Fruit fly (Drosophila melanogaster) whole organism, wandering third instar larva: ENCODE measurements around the gene Jon66Cii.

ENCODE experiments used
- Abd-B ChIP-seq: fragments of >200 bp; optimal IDR thresholded peaks from 2 replicates; lab custom pipeline; 2017; ENCODE audit warnings: missing biosample characterization, missing genetic modification characterization
- CG9705 ChIP-seq: fragments of 200-800 bp; sonication (Bioruptor generic); optimal IDR thresholded peaks from 2 replicates; lab custom pipeline; 2018; ENCODE audit warnings: missing biosample characterization, mild to moderate bottlenecking, missing genetic modification characterization
- Dfd ChIP-seq: fragments of >200 bp; optimal IDR thresholded peaks from 2 replicates; lab custom pipeline; 2017; ENCODE audit warnings: missing biosample characterization, missing genetic modification characterization
- Vsx2 ChIP-seq: fragments of 200-300, 225-300 bp; sonication (Bioruptor generic); optimal IDR thresholded peaks from 2 replicates; lab custom pipeline; 2018; ENCODE audit warnings: missing biosample characterization, missing genetic modification characterization; ENCODE audit not compliant: partially characterized antibody
- h ChIP-seq: fragments of 200-800 bp; sonication (Bioruptor generic); optimal IDR thresholded peaks from 3 replicates; lab custom pipeline; 2016; ENCODE audit warnings: missing biosample characterization, mild to moderate bottlenecking, missing genetic modification characterization
- lola ChIP-seq: fragments of >200 bp; optimal IDR thresholded peaks from 2 replicates; lab custom pipeline; 2017; ENCODE audit warnings: missing biosample characterization, missing genetic modification characterization
- pan ChIP-seq: fragments of >200 bp; optimal IDR thresholded peaks from 2 replicates; lab custom pipeline; 2017

- TF ChIP-seq lola (no peak), Abd-B (no peak), Vsx2 (GFP tag; lab: Kevin White, UChicago) (no peak), Dfd (GFP tag; lab: Kevin White, UChicago) (peak; percentile 98), h (GFP tag; lab: Kevin White, UChicago) (no peak), CG9705 (GFP tag; lab: Kevin White, UChicago) (no peak), pan (no peak)
Observed at dm6 chr3L:8437583-8437982, 44.1 kb upstream of the Jon66Cii start.
